Worm (Caenorhabditis elegans) whole organism, L1 larva: ENCODE results near the gene clec-240.

Experiments
- Y116A8C.19 ChIP-seq: sonication (generic microtip); optimal IDR thresholded peaks from 2 replicates; lab custom pipeline; 2016; ENCODE audit warnings: missing compliant biosample characterization, missing genetic modification characterization, borderline replicate concordance
- aly-2 ChIP-seq: fragments of 150-350 bp; optimal IDR thresholded peaks from 2 replicates; lab custom pipeline; 2014; ENCODE audit warnings: missing biosample characterization, missing genetic modification characterization
- fkh-4 ChIP-seq: sonication (generic microtip); optimal IDR thresholded peaks from 2 replicates; lab custom pipeline; 2016; ENCODE audit warnings: missing compliant biosample characterization, missing genetic modification characterization, borderline replicate concordance
- fos-1 ChIP-seq: fragments of 150-350 bp; optimal IDR thresholded peaks from 2 replicates; lab custom pipeline; 2014; ENCODE audit warnings: missing biosample characterization, missing genetic modification characterization
- lin-13 ChIP-seq: fragments of 150-350 bp; optimal IDR thresholded peaks from 2 replicates; lab custom pipeline; 2014; ENCODE audit warnings: missing biosample characterization, missing genetic modification reagents, missing genetic modification characterization
- nhr-11 ChIP-seq: fragments of 150-350 bp; optimal IDR thresholded peaks from 2 replicates; lab custom pipeline; 2014; ENCODE audit warnings: missing biosample characterization, missing genetic modification characterization
- nhr-237 ChIP-seq: fragments of 150-350 bp; optimal IDR thresholded peaks from 2 replicates; lab custom pipeline; 2014; ENCODE audit warnings: missing biosample characterization, missing genetic modification characterization
- nhr-28 ChIP-seq: fragments of 150-350 bp; optimal IDR thresholded peaks from 2 replicates; lab custom pipeline; 2014; ENCODE audit warnings: missing biosample characterization, missing genetic modification characterization
- nhr-77 ChIP-seq: fragments of 150-350 bp; optimal IDR thresholded peaks from 2 replicates; lab custom pipeline; 2014; ENCODE audit warnings: missing biosample characterization, missing genetic modification characterization
- rnt-1 ChIP-seq: sonication (generic microtip); optimal IDR thresholded peaks from 2 replicates; lab custom pipeline; 2016; ENCODE audit warnings: mild to moderate bottlenecking, missing genetic modification characterization, moderate library complexity, missing compliant biosample characterization
- ztf-4 ChIP-seq: fragments of 150-350 bp; optimal IDR thresholded peaks from 2 replicates; lab custom pipeline; 2014; ENCODE audit warnings: missing biosample characterization, missing genetic modification characterization

DNA sequence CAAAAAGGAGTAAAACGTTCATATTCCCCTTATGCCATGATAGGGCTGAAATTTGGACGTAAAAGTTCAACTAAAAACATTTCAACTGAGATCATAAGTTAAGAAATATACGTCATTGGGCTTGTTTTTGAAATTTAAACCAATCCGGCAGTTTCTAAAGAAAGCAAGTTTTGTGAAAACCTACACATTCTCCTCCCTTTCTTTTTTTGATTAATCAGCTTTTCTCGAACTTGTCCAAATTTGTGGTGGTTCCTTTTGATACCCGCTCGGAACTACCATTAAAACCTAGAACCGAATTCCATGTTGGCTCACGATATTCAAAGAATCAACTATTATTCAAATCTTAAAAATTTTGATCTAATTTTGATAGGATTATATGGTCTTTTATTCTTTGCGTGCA is 29.4 kb upstream of the clec-240 start, which contains the start of gene srz-54:
- TF ChIP-seq nhr-237 (tag; lab: Kevin White, UChicago): no peak
- TF ChIP-seq rnt-1 (tag; lab: Kevin White, UChicago): no peak
- TF ChIP-seq ztf-4 (tag; lab: Kevin White, UChicago): no peak
- no peak for TF ChIP-seq nhr-11 (tag; lab: Kevin White, UChicago)
- TF ChIP-seq Y116A8C.19: no peak
- no peak for TF ChIP-seq nhr-28 (tag; lab: Kevin White, UChicago)
- TF ChIP-seq fkh-4: no peak
- no peak for TF ChIP-seq lin-13 (GFP tag; lab: Kevin White, UChicago)
- no peak for TF ChIP-seq fos-1 (tag; lab: Kevin White, UChicago)
- TF ChIP-seq aly-2 (tag; lab: Kevin White, UChicago): no peak
- no peak for TF ChIP-seq nhr-77 (tag; lab: Kevin White, UChicago)
